Worm (Caenorhabditis elegans) whole organism, young adult: ENCODE results near the gene C18G1.9.
"Not testable (repeated sequence)": the region's sequence is repeated elsewhere in the genome, so short reads cannot be mapped to it uniquely, and the experiment has no call there.

Source experiments
- B0261.1 ChIP-seq: sonication (generic microtip); optimal IDR thresholded peaks from 2 replicates; lab custom pipeline; 2016; ENCODE audit warnings: mild to moderate bottlenecking, missing genetic modification characterization, moderate library complexity, missing compliant biosample characterization
- C06A6.2 ChIP-seq: fragments of 200-800 bp; sonication (Bioruptor generic); conservative IDR thresholded peaks from 2 replicates; pipeline ENCODE4 v1.3.6; 2022; ENCODE audit warnings: missing genetic modification characterization, missing compliant biosample characterization
- D2030.7 ChIP-seq: fragments of 200-800 bp; sonication (Bioruptor generic); IDR thresholded peaks from 2 replicates; pipeline ENCODE4 v1.3.6; 2022; ENCODE audit warnings: missing genetic modification reagents, missing genetic modification characterization, missing compliant biosample characterization
- F33H1.4 ChIP-seq: fragments of 200-800 bp; sonication (Bioruptor generic); IDR thresholded peaks from 2 replicates; pipeline ENCODE4 v1.3.6; 2022; ENCODE audit warnings: missing genetic modification reagents, missing genetic modification characterization, missing compliant biosample characterization
- F49E8.2 ChIP-seq: sonication (generic microtip); optimal IDR thresholded peaks from 3 replicates; lab custom pipeline; 2017; ENCODE audit warnings: missing genetic modification characterization, mild to moderate bottlenecking, missing compliant biosample characterization, antibody characterized with exemption, moderate library complexity; ENCODE audit not compliant: insufficient read depth
- F57A8.1 ChIP-seq: fragments of 200-800 bp; sonication (Bioruptor generic); optimal IDR thresholded peaks from 2 replicates; lab custom pipeline; 2018; ENCODE audit warnings: mild to moderate bottlenecking, missing genetic modification characterization, moderate library complexity, missing compliant biosample characterization
- T07F8.4 ChIP-seq: sonication (generic microtip); optimal IDR thresholded peaks from 2 replicates; lab custom pipeline; 2016; ENCODE audit warnings: mild to moderate bottlenecking, missing genetic modification characterization, moderate library complexity, missing compliant biosample characterization
- T26A5.8 ChIP-seq: sonication (generic microtip); optimal IDR thresholded peaks from 2 replicates; lab custom pipeline; 2016; ENCODE audit warnings: missing genetic modification characterization, missing compliant biosample characterization
- Y53G8AR.9 ChIP-seq: fragments of 200-800 bp; sonication (Bioruptor generic); conservative IDR thresholded peaks from 2 replicates; pipeline ENCODE4 v1.3.6; 2022; ENCODE audit warnings: missing genetic modification reagents, missing genetic modification characterization, missing compliant biosample characterization
- Y79H2A.3 ChIP-seq: fragments of 200-800 bp; sonication (Bioruptor generic); conservative IDR thresholded peaks from 2 replicates; pipeline ENCODE4 v1.3.6; 2022; ENCODE audit warnings: missing genetic modification reagents, missing genetic modification characterization, missing compliant biosample characterization
- ama-1 ChIP-seq, 3 experiments: fragments of 150-350 bp in 1 of 3; sonication (generic microtip) in 2 of 3; optimal IDR thresholded peaks; 2 replicates each; lab custom pipeline; 2014 to 2018; ENCODE audit warnings: missing biosample characterization in 2 of 3, missing genetic modification characterization in 2 of 3, missing genetic modification reagents in 2 of 3
- attf-6 ChIP-seq: fragments of 200-800 bp; sonication (Bioruptor generic); IDR thresholded peaks from 2 replicates; pipeline ENCODE4 v1.3.6; 2022; ENCODE audit warnings: missing genetic modification reagents, missing genetic modification characterization, missing compliant biosample characterization
- cebp-1 ChIP-seq, 2 experiments: fragments of 200-800 bp in 1 of 2; sonication (Bioruptor generic) in 1 of 2; sonication (generic microtip) in 1 of 2; IDR thresholded peaks in 1 of 2; optimal IDR thresholded peaks in 1 of 2; 2 replicates each; pipeline versions ENCODE4 v1.3.6 to Lab custom; 2017 to 2022; ENCODE audit warnings: missing compliant biosample characterization in 2 of 2, missing genetic modification characterization in 2 of 2, mild to moderate bottlenecking in 1 of 2, missing genetic modification reagents in 1 of 2, moderate library complexity in 1 of 2
- ceh-27 ChIP-seq: fragments of 200-800 bp; sonication (Bioruptor generic); optimal IDR thresholded peaks from 2 replicates; lab custom pipeline; 2018; ENCODE audit warnings: mild to moderate bottlenecking, missing genetic modification characterization, moderate library complexity, missing compliant biosample characterization
- ceh-58 ChIP-seq: fragments of 200-800 bp; sonication (Bioruptor generic); IDR thresholded peaks from 2 replicates; pipeline ENCODE4 v1.3.6; 2022; ENCODE audit warnings: missing genetic modification characterization, missing compliant biosample characterization
- ceh-79 ChIP-seq: sonication (generic microtip); optimal IDR thresholded peaks from 2 replicates; lab custom pipeline; 2017; ENCODE audit warnings: mild to moderate bottlenecking, missing genetic modification characterization, missing compliant biosample characterization
- dox-1 ChIP-seq: fragments of 200-800 bp; sonication (Bioruptor generic); IDR thresholded peaks from 2 replicates; pipeline ENCODE4 v1.3.6; 2022; ENCODE audit warnings: missing genetic modification reagents, missing genetic modification characterization, missing compliant biosample characterization
- dpff-1 ChIP-seq: sonication (generic microtip); optimal IDR thresholded peaks from 2 replicates; lab custom pipeline; 2017; ENCODE audit warnings: mild to moderate bottlenecking, missing genetic modification characterization, missing compliant biosample characterization
- egl-18 ChIP-seq: fragments of 200-800 bp; sonication (Bioruptor generic); IDR thresholded peaks from 2 replicates; pipeline ENCODE4 v1.3.6; 2022; ENCODE audit warnings: missing genetic modification reagents, missing genetic modification characterization, missing compliant biosample characterization
- egrh-3 ChIP-seq: fragments of 200-800 bp; sonication (Bioruptor generic); IDR thresholded peaks from 2 replicates; pipeline ENCODE4 v1.3.6; 2022; ENCODE audit warnings: missing genetic modification reagents, missing genetic modification characterization, missing compliant biosample characterization
- him-1 ChIP-seq: sonication (generic microtip); optimal IDR thresholded peaks from 2 replicates; lab custom pipeline; 2016; ENCODE audit warnings: missing genotype, missing genetic modification reagents, missing genetic modification characterization, missing compliant biosample characterization
- hmg-1.2 ChIP-seq: fragments of 200-800 bp; sonication (Bioruptor generic); IDR thresholded peaks from 2 replicates; pipeline ENCODE4 v1.3.6; 2022; ENCODE audit warnings: missing genetic modification reagents, missing genetic modification characterization, missing compliant biosample characterization
- hmg-20 ChIP-seq: fragments of 200-800 bp; sonication (Bioruptor generic); IDR thresholded peaks from 2 replicates; pipeline ENCODE4 v1.3.6; 2022; ENCODE audit warnings: missing genetic modification reagents, missing genetic modification characterization, missing compliant biosample characterization
- hsf-1 ChIP-seq: fragments of 200-800 bp; sonication (Bioruptor generic); IDR thresholded peaks from 2 replicates; pipeline ENCODE4 v1.3.6; 2022; ENCODE audit warnings: missing genetic modification reagents, missing genetic modification characterization, missing compliant biosample characterization
- lag-1 ChIP-seq: fragments of 200-800 bp; sonication (Bioruptor generic); IDR thresholded peaks from 2 replicates; pipeline ENCODE4 v1.3.6; 2022; ENCODE audit warnings: missing genetic modification reagents, missing genetic modification characterization, missing compliant biosample characterization
- lir-1 ChIP-seq: fragments of 200-800 bp; sonication (Bioruptor generic); conservative IDR thresholded peaks from 2 replicates; pipeline ENCODE4 v1.3.6; 2022; ENCODE audit warnings: missing genetic modification reagents, missing genetic modification characterization, missing compliant biosample characterization
- lsy-27 ChIP-seq: sonication (generic microtip); optimal IDR thresholded peaks from 2 replicates; lab custom pipeline; 2017; ENCODE audit warnings: missing genetic modification characterization, mild to moderate bottlenecking, missing compliant biosample characterization, antibody characterized with exemption, missing genotype, borderline replicate concordance; ENCODE audit not compliant: insufficient read depth
- madf-6 ChIP-seq: fragments of 200-800 bp; sonication (Bioruptor generic); IDR thresholded peaks from 2 replicates; pipeline ENCODE4 v1.3.6; 2022; ENCODE audit warnings: missing genetic modification reagents, missing genetic modification characterization, missing compliant biosample characterization
- mel-28 ChIP-seq: sonication (generic microtip); optimal IDR thresholded peaks from 2 replicates; lab custom pipeline; 2016; ENCODE audit warnings: borderline replicate concordance, mild to moderate bottlenecking, missing genetic modification characterization, missing compliant biosample characterization
- nhr-80 ChIP-seq: sonication (generic microtip); optimal IDR thresholded peaks from 2 replicates; lab custom pipeline; 2016; ENCODE audit warnings: missing genetic modification characterization, missing compliant biosample characterization
- nhr-90 ChIP-seq: sonication (generic microtip); optimal IDR thresholded peaks from 2 replicates; lab custom pipeline; 2016; ENCODE audit warnings: missing genotype, mild to moderate bottlenecking, missing genetic modification characterization, missing compliant biosample characterization
- pha-4 ChIP-seq: fragments of 150-350 bp; sonication (generic microtip); optimal IDR thresholded peaks from 2 replicates; lab custom pipeline; 2014; ENCODE audit warnings: missing biosample characterization, missing genetic modification reagents, missing genetic modification characterization
- rcor-1 ChIP-seq: fragments of 200-800 bp; sonication (Bioruptor generic); IDR thresholded peaks from 2 replicates; pipeline ENCODE4 v1.3.6; 2022; ENCODE audit warnings: missing genetic modification reagents, missing genetic modification characterization, missing compliant biosample characterization
- snpc-1.3 ChIP-seq: sonication (generic microtip); optimal IDR thresholded peaks from 2 replicates; lab custom pipeline; 2017; ENCODE audit warnings: missing genetic modification characterization, mild to moderate bottlenecking, missing compliant biosample characterization, antibody characterized with exemption, moderate library complexity, missing genotype, missing genetic modification reagents; ENCODE audit not compliant: insufficient read depth
- snpc-3.4 ChIP-seq: sonication (generic microtip); optimal IDR thresholded peaks from 2 replicates; lab custom pipeline; 2017; ENCODE audit warnings: missing genetic modification characterization, mild to moderate bottlenecking, missing compliant biosample characterization, antibody characterized with exemption, moderate library complexity, missing genotype, missing genetic modification reagents
- unc-130 ChIP-seq: sonication (generic microtip); optimal IDR thresholded peaks from 2 replicates; lab custom pipeline; 2016; ENCODE audit warnings: missing genetic modification reagents, missing genetic modification characterization, missing compliant biosample characterization
- ztf-22 ChIP-seq: fragments of 200-800 bp; sonication (Bioruptor generic); optimal IDR thresholded peaks from 2 replicates; lab custom pipeline; 2018; ENCODE audit warnings: mild to moderate bottlenecking, missing genetic modification characterization, moderate library complexity, missing compliant biosample characterization
- ztf-3 ChIP-seq: fragments of 200-800 bp; sonication (Bioruptor generic); optimal IDR thresholded peaks from 2 replicates; lab custom pipeline; 2018; ENCODE audit warnings: mild to moderate bottlenecking, missing genetic modification characterization, missing compliant biosample characterization
- ztf-6 ChIP-seq: fragments of 200-800 bp; sonication (Bioruptor generic); IDR thresholded peaks from 2 replicates; pipeline ENCODE4 v1.3.6; 2022; ENCODE audit warnings: missing genetic modification reagents, missing genetic modification characterization, missing compliant biosample characterization

The C18G1.9 gene

ce11 chrV:4770408-4770947 lies 945 bp upstream of the C18G1.9 start, which contains the start of gene elt-7:
Gene elt-7 (plus strand): TSS chrV:4770670.
- no peak for TF ChIP-seq snpc-3.4 (tag; lab: Kevin White, UChicago)
- TF ChIP-seq lag-1 (GFP tag; lab: Robert Waterston, UW) = 0 out of 2 replicates have a peak, but pooled peaks have one; percentile 17
- no peak for TF ChIP-seq ceh-27 (GFP tag; lab: Kevin White, UChicago)
- no peak for TF ChIP-seq ceh-58 (GFP tag; lab: Robert Waterston, UW)
- TF ChIP-seq nhr-80 = peak; percentile 77
- no peak for TF ChIP-seq ama-1 (optimal IDR thresholded peaks at IDR 0.05; lab: Kevin White, UChicago)
- TF ChIP-seq ama-1 (GFP tag; optimal IDR thresholded peaks at IDR 0.05; lab: Kevin White, UChicago) = no peak
- TF ChIP-seq dox-1 (GFP tag; lab: Robert Waterston, UW) = 0 out of 2 replicates have a peak, but pooled peaks have one; percentile 7

- peak; percentile 94 for TF ChIP-seq hsf-1 (GFP tag; lab: Robert Waterston, UW)
These were observed 2.0 kb downstream of the C18G1.9 start for ce11 chrV:4767537-4767936.

DNA sequence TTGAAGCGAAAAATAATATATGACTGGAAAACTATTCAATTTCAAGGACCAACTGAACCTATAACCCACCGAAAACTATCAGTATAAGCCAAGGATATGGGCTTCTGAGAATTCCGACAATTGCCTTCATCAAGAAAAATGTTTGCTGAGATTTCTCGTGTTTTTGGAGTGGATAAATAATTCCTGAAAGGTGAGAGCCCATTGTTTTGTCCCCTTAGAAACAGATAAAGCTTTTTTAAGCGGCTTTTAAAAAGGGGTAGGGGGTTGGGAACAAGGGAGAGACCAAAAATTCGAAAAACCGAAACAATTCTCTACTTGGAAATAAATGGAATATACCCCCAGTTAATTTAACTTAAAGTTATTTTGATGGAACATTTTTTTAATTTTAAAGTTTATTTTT lies 3.0 kb downstream of the C18G1.9 start, which contains the start of gene C18G1.8:
Gene C18G1.8 (minus strand): TSS at position 101 of the 400 bp plus-strand sequence.
- TF ChIP-seq ztf-3 (GFP tag; lab: Kevin White, UChicago) = no peak
- no peak for TF ChIP-seq dox-1 (GFP tag; lab: Robert Waterston, UW)
- TF ChIP-seq D2030.7 (GFP tag; lab: Robert Waterston, UW) = no peak
- no peak for TF ChIP-seq egl-18
- TF ChIP-seq snpc-3.4 (tag; lab: Kevin White, UChicago) = no peak
- TF ChIP-seq nhr-90 (tag; lab: Kevin White, UChicago) = no peak
- TF ChIP-seq ztf-22 = no peak
- TF ChIP-seq lsy-27 (tag; lab: Kevin White, UChicago) = no peak
- no peak for TF ChIP-seq F57A8.1 (GFP tag; lab: Kevin White, UChicago)
- no peak for TF ChIP-seq C06A6.2
- no peak for TF ChIP-seq B0261.1 (tag; lab: Kevin White, UChicago)
- TF ChIP-seq nhr-80 = no peak
- TF ChIP-seq hmg-1.2 = no peak
- no peak for TF ChIP-seq ztf-6
- no peak for TF ChIP-seq cebp-1 (GFP tag; IDR thresholded peaks at IDR 0.05; lab: Robert Waterston, UW)
- no peak for TF ChIP-seq cebp-1 (tag; optimal IDR thresholded peaks at IDR 0.05; lab: Kevin White, UChicago)
- TF ChIP-seq Y79H2A.3 (GFP tag; lab: Robert Waterston, UW) = no peak
- no peak for TF ChIP-seq pha-4 (tag; lab: Kevin White, UChicago)
- TF ChIP-seq mel-28 (tag; lab: Kevin White, UChicago) = no peak
- TF ChIP-seq, all 124 proteins: peak for 0

- TF ChIP-seq T07F8.4 (tag; lab: Kevin White, UChicago); unc-130 (GFP tag; lab: Kevin White, UChicago); egrh-3: not testable (repeated sequence)
These were observed 8.9 kb downstream of the C18G1.9 start, which contains the start of gene bgnt-1.4 for ce11 chrV:4760674-4761073. Gene bgnt-1.4 (plus strand): TSS chrV:4760974.

DNA sequence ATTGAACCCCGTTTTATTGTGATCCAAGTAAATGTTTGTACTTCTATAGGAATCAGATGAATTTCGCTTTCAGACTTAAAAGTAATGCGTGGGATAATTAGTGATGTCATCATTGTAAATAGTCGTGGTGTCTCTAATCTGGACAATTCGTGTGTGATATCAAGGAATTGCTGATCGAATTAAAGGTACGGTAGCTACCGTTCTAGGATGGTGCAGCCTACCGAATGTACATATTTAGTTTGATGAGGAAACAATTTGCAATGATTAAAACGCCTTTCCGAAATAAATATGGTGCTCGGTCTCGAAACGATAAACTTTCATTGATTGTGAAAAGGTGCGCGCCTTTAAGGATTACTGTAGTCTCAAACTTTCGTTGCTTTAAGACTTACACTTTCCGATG lies 11.0 kb downstream of the C18G1.9 start:
- peak; percentile 79 for TF ChIP-seq Y53G8AR.9
- 0 out of 2 replicates have a peak, but pooled peaks have one; percentile 3 for TF ChIP-seq hmg-20 (GFP tag; lab: Robert Waterston, UW)
- TF ChIP-seq dpff-1 (tag; lab: Kevin White, UChicago) = no peak
- no peak for TF ChIP-seq snpc-1.3
- TF ChIP-seq lir-1 (GFP tag; lab: Robert Waterston, UW) = no peak
- no peak for TF ChIP-seq ceh-79 (tag; lab: Kevin White, UChicago)
- peak; percentile 47; the same call in 1 of the 2 replicates for TF ChIP-seq attf-6 (GFP tag; lab: Robert Waterston, UW)
- TF ChIP-seq F49E8.2 (tag; lab: Kevin White, UChicago) = peak; percentile 15
- TF ChIP-seq him-1 = peak; percentile 21
- peak; percentile 46; the same call in 1 of the 2 replicates for TF ChIP-seq rcor-1
- no peak for TF ChIP-seq ama-1 (optimal IDR thresholded peaks at IDR 0.05; lab: Kevin White, UChicago)
- TF ChIP-seq ama-1 (GFP tag; optimal IDR thresholded peaks at IDR 0.05; lab: Kevin White, UChicago) = peak in 1 of 2 experiments; percentile 37
- peak; percentile 63 for TF ChIP-seq madf-6 (GFP tag; lab: Robert Waterston, UW)
- TF ChIP-seq F33H1.4 (GFP tag; lab: Robert Waterston, UW) = 0 out of 2 replicates have a peak, but pooled peaks have one; percentile 21
- peak; percentile 2 for TF ChIP-seq T26A5.8
